Worm (Caenorhabditis elegans) whole organism, midembryonic: ENCODE results near the gene C35A5.10.

Source experiments
- T22C8.4 ChIP-seq: fragments of 200-800 bp; sonication (Bioruptor generic); IDR thresholded peaks from 2 replicates; pipeline ENCODE4 v1.3.6; 2022; ENCODE audit warnings: missing genetic modification characterization, missing compliant biosample characterization
- flt-1 ChIP-seq: fragments of 200-800 bp; sonication (Bioruptor generic); IDR thresholded peaks from 2 replicates; pipeline ENCODE4 v1.3.6; 2022; ENCODE audit warnings: missing genetic modification characterization, missing compliant biosample characterization
- klf-2 ChIP-seq: fragments of 200-800 bp; sonication (Bioruptor generic); conservative IDR thresholded peaks from 2 replicates; pipeline ENCODE4 v1.3.6; 2022; ENCODE audit warnings: missing genetic modification reagents, missing genetic modification characterization, missing compliant biosample characterization
- med-1 ChIP-seq: sonication (generic microtip); optimal IDR thresholded peaks from 2 replicates; lab custom pipeline; 2017; ENCODE audit warnings: missing genetic modification characterization, mild to moderate bottlenecking, missing compliant biosample characterization, antibody characterized with exemption, missing genetic modification reagents; ENCODE audit not compliant: insufficient read depth
- tab-1 ChIP-seq: fragments of 200-800 bp; sonication (Bioruptor generic); IDR thresholded peaks from 2 replicates; pipeline ENCODE4 v1.3.6; 2022; ENCODE audit warnings: missing genetic modification characterization, missing compliant biosample characterization

DNA sequence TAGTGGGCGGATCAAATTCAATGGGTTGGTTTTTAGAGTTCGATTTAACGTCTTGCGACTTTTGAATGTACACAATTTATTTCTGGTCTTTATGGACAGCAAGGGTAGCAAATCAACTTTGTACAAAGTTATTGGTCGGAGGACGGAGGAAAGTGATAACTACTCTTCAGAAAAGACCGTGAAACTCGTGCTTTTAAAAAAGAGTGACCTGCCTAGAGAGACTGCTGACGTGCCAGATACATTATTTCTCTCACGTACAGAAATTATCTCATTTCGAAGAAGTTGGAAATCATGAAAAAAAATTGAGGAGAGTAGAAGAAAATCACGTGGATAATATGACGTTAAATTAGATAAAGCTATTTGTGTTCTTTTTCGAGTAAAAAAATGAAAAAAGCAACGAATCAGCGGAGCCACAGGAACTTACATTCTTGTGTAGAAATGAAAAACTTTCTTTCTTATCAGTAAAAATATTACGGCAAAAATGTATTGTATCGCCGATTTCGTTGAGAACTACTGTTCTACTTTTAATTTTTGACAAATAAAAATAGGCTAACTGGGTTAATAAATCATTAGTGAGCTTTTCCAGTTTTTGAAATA is 32.2 kb downstream of the C35A5.10 start, which contains the start of gene ppm-1.A:
- TF ChIP-seq tab-1 (GFP tag; lab: Robert Waterston, UW) (no peak), T22C8.4 (GFP tag; lab: Robert Waterston, UW) (no peak), med-1 (no peak), klf-2 (GFP tag; lab: Robert Waterston, UW) (no peak), flt-1 (GFP tag; lab: Robert Waterston, UW) (no peak)
